Worm (Caenorhabditis elegans) whole organism, young adult: Measurements from ENCODE around the gene R02D5.7.

ENCODE experiments used
- F10E7.11 ChIP-seq: sonication (generic microtip); optimal IDR thresholded peaks from 2 replicates; lab custom pipeline; 2017; ENCODE audit warnings: mild to moderate bottlenecking, missing genetic modification characterization, moderate library complexity, missing compliant biosample characterization
- F55B11.4 ChIP-seq: sonication (generic microtip); optimal IDR thresholded peaks from 2 replicates; lab custom pipeline; 2016; ENCODE audit warnings: missing compliant biosample characterization, missing genetic modification characterization, borderline replicate concordance; ENCODE audit not compliant: insufficient read depth
- aptf-3 ChIP-seq: fragments of 200-800 bp; sonication (Bioruptor generic); IDR thresholded peaks from 2 replicates; pipeline ENCODE4 v1.3.6; 2022; ENCODE audit warnings: missing genetic modification characterization, missing compliant biosample characterization
- snpc-4 ChIP-seq, 5 experiments: fragments of 150-350 bp in 1 of 5; sonication (generic microtip) in 4 of 5; optimal IDR thresholded peaks; 2 replicates each; lab custom pipeline; 2014 to 2018; ENCODE audit warnings: missing genetic modification characterization in 5 of 5, missing biosample characterization in 3 of 5, antibody characterized with exemption in 2 of 5, mild to moderate bottlenecking in 2 of 5, missing compliant biosample characterization in 2 of 5, missing genotype in 2 of 5, moderate library complexity in 2 of 5, missing genetic modification reagents in 1 of 5
- tlf-1 ChIP-seq: fragments of 200-800 bp; sonication (Bioruptor generic); optimal IDR thresholded peaks from 2 replicates; lab custom pipeline; 2018; ENCODE audit warnings: mild to moderate bottlenecking, missing genetic modification characterization, missing compliant biosample characterization

R02D5.7 gene

ce11 chrV:14433584-14433983, 47.7 kb downstream of the R02D5.7 start (continued):
- TF ChIP-seq tlf-1 (GFP tag; lab: Kevin White, UChicago) (no peak), F55B11.4 (tag; lab: Kevin White, UChicago) (no peak), snpc-4 (GFP tag; optimal IDR thresholded peaks at IDR 0.05; lab: Kevin White, UChicago) (no peak), snpc-4 (tag; optimal IDR thresholded peaks at IDR 0.05; lab: Kevin White, UChicago) (no peak)

- 0 out of 2 replicates have a peak, but pooled peaks have one; percentile 35 for TF ChIP-seq aptf-3 (GFP tag; lab: Robert Waterston, UW)
- no peak for TF ChIP-seq F10E7.11 (tag; lab: Kevin White, UChicago)
These were observed 49.0 kb downstream of the R02D5.7 start, which contains the start of gene egl-1 for ce11 chrV:14432259-14432658. TSS of gene egl-1 (minus strand) at chrV:14432359.
